Fruit fly (Drosophila melanogaster): ENCODE results near the gene Apc2.

The Apc2 gene

dm6 chr3R:24161173-24161811, 2.5 kb upstream of the Apc2 start, which contains the start of the genes Myo95E and TBC1d7 (continued):
- TF ChIP-seq Mrtf (GFP tag; IDR thresholded peaks at IDR 0.05) (peak; percentile 73; the same call in 2 of the 3 replicates), croc (GFP tag; conservative IDR thresholded peaks at IDR 0.05) (peak; percentile 93), CG18476 (GFP tag; optimal IDR thresholded peaks at IDR 0.05) (peak; percentile 81), E2f2 (GFP tag; IDR thresholded peaks at IDR 0.05) (peak; percentile 71), Atf6 (GFP tag; IDR thresholded peaks at IDR 0.05) (peak; percentile 96), CG1603 (tag; optimal IDR thresholded peaks at IDR 0.05) (no peak), CG11695 (GFP tag; IDR thresholded peaks at IDR 0.05) (peak; percentile 93), Dad (GFP tag; optimal IDR thresholded peaks at IDR 0.05) (no peak), slbo (GFP tag; IDR thresholded peaks at IDR 0.05) (peak; percentile 93), kni (GFP tag; optimal IDR thresholded peaks at IDR 0.05) (no peak), H15 (GFP tag; IDR thresholded peaks at IDR 0.05) (peak; percentile 93), CG10543 (GFP tag; optimal IDR thresholded peaks at IDR 0.05) (no peak), crp (GFP tag; optimal IDR thresholded peaks at IDR 0.05) (peak in 1 of 2 experiments; percentile 53), cad (GFP tag; optimal IDR thresholded peaks at IDR 0.05) (no peak), hth (optimal IDR thresholded peaks at IDR 0.05) (no peak), CG9437 (GFP tag; optimal IDR thresholded peaks at IDR 0.05) (peak; percentile 81), sens-2 (GFP tag; IDR thresholded peaks at IDR 0.05) (peak; percentile 70; the same call in 1 of the 2 replicates), CG43689 (GFP tag; IDR thresholded peaks at IDR 0.05) (peak; percentile 87)

- TF ChIP-seq trh (GFP tag; optimal IDR thresholded peaks at IDR 0.05) (no peak), Pdp1 (GFP tag; optimal IDR thresholded peaks at IDR 0.05) (peak in 1 of 2 experiments; percentile 97), Hmr (GFP tag; optimal IDR thresholded peaks at IDR 0.05) (no peak), gsb (GFP tag; IDR thresholded peaks at IDR 0.05) (no peak), bigmax (GFP tag; optimal IDR thresholded peaks at IDR 0.05) (peak; percentile 60), sna (GFP tag; IDR thresholded peaks at IDR 0.05; ENCODE audit: partially characterized antibody) (peak; percentile 72), YL-1 (GFP tag; optimal IDR thresholded peaks at IDR 0.05) (peak; percentile 32), yki (optimal IDR thresholded peaks at IDR 0.05) (no peak), hbn (GFP tag; IDR thresholded peaks at IDR 0.05; ENCODE audit: partially characterized antibody) (0 out of 2 replicates have a peak, but pooled peaks have one; percentile 58), MBD-R2 (GFP tag; IDR thresholded peaks at IDR 0.05) (peak; percentile 67), CG34422 (GFP tag; IDR thresholded peaks at IDR 0.05) (peak; percentile 51; the same call in 1 of the 3 replicates), ftz-f1 (GFP tag; optimal IDR thresholded peaks at IDR 0.05) (no peak), crp (GFP tag; optimal IDR thresholded peaks at IDR 0.05) (peak in 1 of 2 experiments; percentile 88), Elba2 (GFP tag; optimal IDR thresholded peaks at IDR 0.05) (peak; percentile 94), MESR4 (GFP tag; optimal IDR thresholded peaks at IDR 0.05) (peak; percentile 52), C15 (GFP tag; IDR thresholded peaks at IDR 0.05) (no peak), Six4 (GFP tag; optimal IDR thresholded peaks at IDR 0.05) (no peak), Hsf (GFP tag; optimal IDR thresholded peaks at IDR 0.05) (no peak)
Measured at dm6 chr3R:24162774-24163555, 801 bp upstream of the Apc2 start, which contains the start of gene mRpS24. mRpS24 (minus strand) TSS chr3R:24163545.

- TF ChIP-seq Scr (GFP tag; IDR thresholded peaks at IDR 0.05; ENCODE audit: partially characterized antibody) (peak; percentile 96), HmgZ (tag; optimal IDR thresholded peaks at IDR 0.05) (peak; percentile 86), Fer3 (tag; optimal IDR thresholded peaks at IDR 0.05) (peak; percentile 8), Stat92E (GFP tag; optimal IDR thresholded peaks at IDR 0.05) (peak in 1 of 3 experiments; percentile 42), CG7786 (GFP tag; optimal IDR thresholded peaks at IDR 0.05) (peak; percentile 25), CG12659 (GFP tag; optimal IDR thresholded peaks at IDR 0.05) (peak; percentile 80), CG1233 (GFP tag; optimal IDR thresholded peaks at IDR 0.05) (no peak), CG4424 (GFP tag; optimal IDR thresholded peaks at IDR 0.05) (peak; percentile 19), nerfin-2 (GFP tag; IDR thresholded peaks at IDR 0.05; ENCODE audit: partially characterized antibody) (peak; percentile 98), mld (GFP tag; IDR thresholded peaks at IDR 0.05; ENCODE audit: partially characterized antibody) (peak; percentile 97), CG9932 (GFP tag; IDR thresholded peaks at IDR 0.05) (peak; percentile 86), ssp (GFP tag; IDR thresholded peaks at IDR 0.05) (peak; percentile 24; the same call in 1 of the 2 replicates), ind (GFP tag; optimal IDR thresholded peaks at IDR 0.05) (peak; percentile 27)
Measured at dm6 chr3R:24169362-24169761, 5.6 kb downstream of the Apc2 start, which contains the start of gene CG5510. CG5510 (minus strand) TSS chr3R:24169562.

Measured in whole organism, embryonic.